Worm (Caenorhabditis elegans): ENCODE data around the gene gcy-3.

gcy-3 gene

ce11 chrII:9507181-9507580, at the start of gene gcy-3:
gcy-3 (minus strand) TSS chrII:9507281.
- TF ChIP-seq ceh-28 (tag; optimal IDR thresholded peaks at IDR 0.05) (no peak), elt-2 (tag; optimal IDR thresholded peaks at IDR 0.05) (no peak), daf-12 (tag; optimal IDR thresholded peaks at IDR 0.05) (no peak), fkh-2 (tag; optimal IDR thresholded peaks at IDR 0.05) (no peak), nhr-76 (tag; optimal IDR thresholded peaks at IDR 0.05) (no peak), fkh-10 (GFP tag; optimal IDR thresholded peaks at IDR 0.05) (no peak), skn-1 (tag; optimal IDR thresholded peaks at IDR 0.05) (no peak), zag-1 (tag; optimal IDR thresholded peaks at IDR 0.05) (no peak), ztf-4 (tag; optimal IDR thresholded peaks at IDR 0.05) (no peak), nhr-11 (tag; optimal IDR thresholded peaks at IDR 0.05) (no peak), pha-4 (tag; optimal IDR thresholded peaks at IDR 0.05) (no peak), nhr-237 (tag; optimal IDR thresholded peaks at IDR 0.05) (no peak), nhr-67 (tag; optimal IDR thresholded peaks at IDR 0.05) (no peak), nfya-1 (tag; optimal IDR thresholded peaks at IDR 0.05; ENCODE audit: insufficient read depth) (no peak)

- no peak for TF ChIP-seq R02D3.7 (tag; optimal IDR thresholded peaks at IDR 0.05)
- no peak for TF ChIP-seq egl-27 (tag; optimal IDR thresholded peaks at IDR 0.05)
- no peak for TF ChIP-seq sea-2 (GFP tag; optimal IDR thresholded peaks at IDR 0.05)
- no peak for TF ChIP-seq lin-15B (tag; optimal IDR thresholded peaks at IDR 0.05)
- TF ChIP-seq nhr-25 (tag; optimal IDR thresholded peaks at IDR 0.05): no peak
- no peak for TF ChIP-seq nhr-28 (tag; optimal IDR thresholded peaks at IDR 0.05)
- no peak for TF ChIP-seq ceh-16 (tag; optimal IDR thresholded peaks at IDR 0.05)
- TF ChIP-seq snpc-4 (tag; optimal IDR thresholded peaks at IDR 0.05): no peak
Measured at ce11 chrII:9556582-9556981, 49.5 kb upstream of the gcy-3 start.

DNA sequence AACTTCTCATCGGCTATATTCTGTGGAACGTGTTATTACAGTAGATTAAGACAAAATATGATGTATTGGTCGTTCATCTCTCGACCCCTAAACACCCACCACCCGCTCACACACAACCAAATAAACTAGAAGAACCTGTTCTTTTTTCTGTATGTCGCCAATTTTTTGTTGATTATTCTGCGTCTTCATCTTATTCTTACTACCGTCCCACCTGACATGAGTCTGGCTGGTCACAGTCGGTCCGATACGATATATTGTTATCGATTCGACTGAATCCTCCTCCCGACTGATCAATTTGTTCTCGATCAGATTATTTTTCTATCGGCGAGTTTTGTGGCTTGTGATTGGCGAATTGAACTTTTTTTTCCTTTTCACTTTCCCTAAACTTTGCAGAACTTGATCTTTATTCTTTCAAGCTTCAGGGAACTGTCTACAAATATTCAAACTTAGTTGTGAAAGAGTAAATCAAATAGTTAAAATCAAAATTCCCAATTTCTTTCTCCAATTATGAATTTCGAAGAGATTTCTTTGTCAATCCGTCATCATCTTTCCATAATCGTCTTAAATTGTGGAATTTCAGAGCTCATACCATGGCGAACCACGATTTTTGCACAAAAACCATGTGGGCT, 48.0 kb upstream of the gcy-3 start, which contains the start of gene F35H8.2:
Gene F35H8.2, plus strand, starts transcription at position 579 of the 629 bp plus-strand sequence.
- no peak for TF ChIP-seq pqm-1 (tag; optimal IDR thresholded peaks at IDR 0.05)
- TF ChIP-seq nhr-25 (tag; optimal IDR thresholded peaks at IDR 0.05): peak; percentile 69
- TF ChIP-seq fos-1 (tag; optimal IDR thresholded peaks at IDR 0.05): no peak
- no peak for TF ChIP-seq egl-27 (tag; optimal IDR thresholded peaks at IDR 0.05)
- peak; percentile 58 for TF ChIP-seq nhr-43 (tag; optimal IDR thresholded peaks at IDR 0.05; ENCODE audit: poor library complexity, severe bottlenecking)
- no peak for TF ChIP-seq nhr-67 (tag; optimal IDR thresholded peaks at IDR 0.05)
- no peak for TF ChIP-seq pha-4 (tag; optimal IDR thresholded peaks at IDR 0.05)
- no peak for TF ChIP-seq ZK546.5 (tag; optimal IDR thresholded peaks at IDR 0.05)
- no peak for TF ChIP-seq egl-5 (tag; optimal IDR thresholded peaks at IDR 0.05)
- TF ChIP-seq nhr-77 (tag; optimal IDR thresholded peaks at IDR 0.05): no peak
- TF ChIP-seq lin-15B (tag; optimal IDR thresholded peaks at IDR 0.05): no peak
- TF ChIP-seq ceh-16 (tag; optimal IDR thresholded peaks at IDR 0.05): no peak
- no peak for TF ChIP-seq eor-1 (tag; optimal IDR thresholded peaks at IDR 0.05)
- peak; percentile 58 for TF ChIP-seq nhr-23 (tag; optimal IDR thresholded peaks at IDR 0.05)
- TF ChIP-seq sea-2 (GFP tag; optimal IDR thresholded peaks at IDR 0.05): no peak

- TF ChIP-seq unc-62 (GFP tag; optimal IDR thresholded peaks at IDR 0.05) (no peak), ama-1 (optimal IDR thresholded peaks at IDR 0.05) (no peak), mdl-1 (tag; optimal IDR thresholded peaks at IDR 0.05) (no peak), R02D3.7 (tag; optimal IDR thresholded peaks at IDR 0.05) (no peak), tbx-2 (tag; optimal IDR thresholded peaks at IDR 0.05) (no peak), lin-39 (tag; optimal IDR thresholded peaks at IDR 0.05) (no peak), ceh-16 (tag; optimal IDR thresholded peaks at IDR 0.05) (no peak), zag-1 (tag; optimal IDR thresholded peaks at IDR 0.05) (no peak), unc-39 (tag; optimal IDR thresholded peaks at IDR 0.05) (no peak), aly-2 (tag; optimal IDR thresholded peaks at IDR 0.05) (no peak), elt-3 (tag; optimal IDR thresholded peaks at IDR 0.05) (no peak), egl-5 (tag; optimal IDR thresholded peaks at IDR 0.05) (no peak)
Measured at ce11 chrII:9553179-9553578, 46.1 kb upstream of the gcy-3 start, which contains the start of gene F35H8.1. F35H8.1 (minus strand) TSS chrII:9553279.
